Fruit fly (Drosophila melanogaster): ENCODE measurements around the gene CG15239.

Gene CG15239

dm6 chrX:3842898-3843297 is 41.1 kb upstream of the CG15239 start:
- TF ChIP-seq maf-S (GFP tag; optimal IDR thresholded peaks at IDR 0.05): no peak
- TF ChIP-seq Trl (optimal IDR thresholded peaks at IDR 0.05): peak in 1 of 2 experiments; percentile 1
- TF ChIP-seq Trl (GFP tag; optimal IDR thresholded peaks at IDR 0.05): no peak
- TF ChIP-seq CG6254 (GFP tag; optimal IDR thresholded peaks at IDR 0.05): peak; percentile 99
- TF ChIP-seq CG1233 (GFP tag; optimal IDR thresholded peaks at IDR 0.05): no peak
- no peak for TF ChIP-seq CG3995 (GFP tag; optimal IDR thresholded peaks at IDR 0.05)
- no peak for TF ChIP-seq row (GFP tag; IDR thresholded peaks at IDR 0.05)
- no peak for TF ChIP-seq CG4282 (GFP tag; optimal IDR thresholded peaks at IDR 0.05)
- no peak for TF ChIP-seq CG15011 (GFP tag; optimal IDR thresholded peaks at IDR 0.05)
- TF ChIP-seq cas (GFP tag; IDR thresholded peaks at IDR 0.05): no peak
- TF ChIP-seq HLH3B (GFP tag; IDR thresholded peaks at IDR 0.05): peak; percentile 17; the same call in 1 of the 2 replicates
- peak; percentile 59 for TF ChIP-seq Blimp-1 (GFP tag; optimal IDR thresholded peaks at IDR 0.05)
- no peak for TF ChIP-seq insv (GFP tag; optimal IDR thresholded peaks at IDR 0.05)
- no peak for TF ChIP-seq CG8388 (GFP tag; optimal IDR thresholded peaks at IDR 0.05)
- TF ChIP-seq CG34224 (GFP tag; IDR thresholded peaks at IDR 0.05; ENCODE audit: partially characterized antibody): no peak
- TF ChIP-seq Scr (GFP tag; IDR thresholded peaks at IDR 0.05; ENCODE audit: partially characterized antibody): no peak
- TF ChIP-seq Gug (GFP tag; IDR thresholded peaks at IDR 0.05): no peak
- TF ChIP-seq dan (GFP tag; IDR thresholded peaks at IDR 0.05): no peak
- 0 out of 2 replicates have a peak, but pooled peaks have one; percentile 15 for TF ChIP-seq CG32772 (GFP tag; IDR thresholded peaks at IDR 0.05)
- no peak for TF ChIP-seq nerfin-2 (GFP tag; IDR thresholded peaks at IDR 0.05; ENCODE audit: partially characterized antibody)
- no peak for TF ChIP-seq Mad (GFP tag; optimal IDR thresholded peaks at IDR 0.05)
- TF ChIP-seq tll (GFP tag; optimal IDR thresholded peaks at IDR 0.05): no peak
- TF ChIP-seq CG7745 (tag; optimal IDR thresholded peaks at IDR 0.05): no peak
- TF ChIP-seq CG18764 (GFP tag; optimal IDR thresholded peaks at IDR 0.05): peak; percentile 18
- TF ChIP-seq CG17829 (tag; optimal IDR thresholded peaks at IDR 0.05): no peak
- TF ChIP-seq en (GFP tag; optimal IDR thresholded peaks at IDR 0.05): no peak
- TF ChIP-seq Deaf1 (tag; optimal IDR thresholded peaks at IDR 0.05): peak; percentile 40
- TF ChIP-seq CG10366 (GFP tag; IDR thresholded peaks at IDR 0.05): peak; percentile 19; the same call in 1 of the 2 replicates
- TF ChIP-seq sqz (GFP tag; optimal IDR thresholded peaks at IDR 0.05): peak; percentile 77
- no peak for TF ChIP-seq abd-A (tag; optimal IDR thresholded peaks at IDR 0.05)
- TF ChIP-seq CG2199 (GFP tag; IDR thresholded peaks at IDR 0.05): 0 out of 3 replicates have a peak, but pooled peaks have one; percentile 9
- 0 out of 2 replicates have a peak, but pooled peaks have one; percentile 9 for TF ChIP-seq Awh (GFP tag; IDR thresholded peaks at IDR 0.05)
- no peak for TF ChIP-seq CG17186 (GFP tag; optimal IDR thresholded peaks at IDR 0.05)
- TF ChIP-seq pros (GFP tag; optimal IDR thresholded peaks at IDR 0.05): peak; percentile 90
- TF ChIP-seq CG10462 (GFP tag; optimal IDR thresholded peaks at IDR 0.05): no peak
- no peak for TF ChIP-seq eve (GFP tag; optimal IDR thresholded peaks at IDR 0.05)
- no peak for TF ChIP-seq da (GFP tag; optimal IDR thresholded peaks at IDR 0.05)
- no peak for TF ChIP-seq HmgD (GFP tag; optimal IDR thresholded peaks at IDR 0.05)
- TF ChIP-seq CG12236 (GFP tag; optimal IDR thresholded peaks at IDR 0.05): no peak
- no peak; the same call in 1 of the 2 replicates for TF ChIP-seq Xrp1 (GFP tag; IDR thresholded peaks at IDR 0.05)
- TF ChIP-seq kni (GFP tag; optimal IDR thresholded peaks at IDR 0.05): peak; percentile 81
